ENCODE assay signal across 4 worm cellular contexts in genomic region chrV:15873762-15874161, ce11.
TF ChIP-seq lines count a peak whose summit lies in the region.

No protein-coding gene starts in this region.

TF ChIP-seq in whole organism, L2 larva, 48 proteins besides CTCF, POLR2A, EP300 and RAD21 (continues in another document):
- TF ChIP-seq elt-1 (tag; optimal IDR thresholded peaks at IDR 0.05; lab: Kevin White, UChicago): no peak
- TF ChIP-seq nhr-25 (tag; optimal IDR thresholded peaks at IDR 0.05; lab: Kevin White, UChicago): no peak
- no peak for TF ChIP-seq sem-4 (tag; optimal IDR thresholded peaks at IDR 0.05; lab: Kevin White, UChicago)
- TF ChIP-seq alr-1 (tag; optimal IDR thresholded peaks at IDR 0.05; lab: Kevin White, UChicago): no peak
- no peak for TF ChIP-seq skn-1 (tag; optimal IDR thresholded peaks at IDR 0.05; lab: Kevin White, UChicago)
- peak; percentile 39 for TF ChIP-seq sma-3 (GFP tag; optimal IDR thresholded peaks at IDR 0.05; lab: Kevin White, UChicago)
- no peak for TF ChIP-seq ztf-11 (tag; optimal IDR thresholded peaks at IDR 0.05; lab: Kevin White, UChicago)
- no peak for TF ChIP-seq mdl-1 (tag; optimal IDR thresholded peaks at IDR 0.05; lab: Kevin White, UChicago)
- peak; percentile 83 for TF ChIP-seq nhr-129 (tag; optimal IDR thresholded peaks at IDR 0.05; lab: Kevin White, UChicago)
- peak; percentile 37 for TF ChIP-seq egl-27 (tag; optimal IDR thresholded peaks at IDR 0.05; lab: Kevin White, UChicago)
- no peak for TF ChIP-seq ztf-4 (tag; optimal IDR thresholded peaks at IDR 0.05; lab: Kevin White, UChicago)
- TF ChIP-seq snpc-4 (tag; optimal IDR thresholded peaks at IDR 0.05; lab: Kevin White, UChicago): peak; percentile 66
- no peak for TF ChIP-seq ZK546.5 (tag; optimal IDR thresholded peaks at IDR 0.05; lab: Kevin White, UChicago)
- no peak for TF ChIP-seq ztf-1 (GFP tag; conservative IDR thresholded peaks at IDR 0.05; lab: Robert Waterston, UW)
- no peak for TF ChIP-seq unc-39 (tag; optimal IDR thresholded peaks at IDR 0.05; lab: Kevin White, UChicago)
- TF ChIP-seq C34F6.9 (tag; optimal IDR thresholded peaks at IDR 0.05; lab: Kevin White, UChicago): peak; percentile 46
- no peak for TF ChIP-seq nhr-10 (tag; optimal IDR thresholded peaks at IDR 0.05; lab: Kevin White, UChicago)
- TF ChIP-seq ama-1 (optimal IDR thresholded peaks at IDR 0.05; lab: Kevin White, UChicago): no peak
- no peak for TF ChIP-seq unc-62 (GFP tag; optimal IDR thresholded peaks at IDR 0.05; lab: Kevin White, UChicago)
- TF ChIP-seq fos-1 (tag; optimal IDR thresholded peaks at IDR 0.05; lab: Kevin White, UChicago): peak; percentile 65
- TF ChIP-seq nhr-12 (tag; optimal IDR thresholded peaks at IDR 0.05; lab: Kevin White, UChicago): no peak
- no peak for TF ChIP-seq peb-1 (tag; optimal IDR thresholded peaks at IDR 0.05; lab: Kevin White, UChicago)
- TF ChIP-seq gmeb-1 (tag; optimal IDR thresholded peaks at IDR 0.05; lab: Kevin White, UChicago): peak; percentile 68
- no peak for TF ChIP-seq aly-2 (tag; optimal IDR thresholded peaks at IDR 0.05; lab: Kevin White, UChicago)

TF ChIP-seq in whole organism, L4 larva, 104 proteins besides CTCF, POLR2A, EP300 and RAD21 (continues in another document):
- peak; percentile 96 for TF ChIP-seq D1046.2 (GFP tag; IDR thresholded peaks at IDR 0.05; lab: Robert Waterston, UW)
- peak; percentile 78 for TF ChIP-seq jun-1 (tag; optimal IDR thresholded peaks at IDR 0.05; lab: Kevin White, UChicago)
- peak; percentile 26 for TF ChIP-seq ces-1 (GFP tag; optimal IDR thresholded peaks at IDR 0.05; lab: Kevin White, UChicago)
- TF ChIP-seq lin-38 (GFP tag; IDR thresholded peaks at IDR 0.05; lab: Robert Waterston, UW): peak; percentile 90
- TF ChIP-seq ceh-32 (tag; optimal IDR thresholded peaks at IDR 0.05; lab: Kevin White, UChicago; ENCODE audit: poor library complexity): peak; percentile 72
- peak; percentile 91 for TF ChIP-seq Y48G9A.11 (GFP tag; IDR thresholded peaks at IDR 0.05; lab: Robert Waterston, UW)
- TF ChIP-seq nhr-25 (tag; optimal IDR thresholded peaks at IDR 0.05; lab: Kevin White, UChicago; ENCODE audit: borderline replicate concordance, insufficient read depth): no peak
- no peak for TF ChIP-seq daf-12 (tag; optimal IDR thresholded peaks at IDR 0.05; lab: Kevin White, UChicago)
- peak; percentile 10 for TF ChIP-seq snpc-4 (tag; optimal IDR thresholded peaks at IDR 0.05; lab: Kevin White, UChicago)
- TF ChIP-seq ceh-44 (GFP tag; IDR thresholded peaks at IDR 0.05; lab: Robert Waterston, UW): peak; percentile 97
- peak; percentile 90 for TF ChIP-seq saeg-2 (GFP tag; IDR thresholded peaks at IDR 0.05; lab: Robert Waterston, UW)
- peak; percentile 96 for TF ChIP-seq daf-19 (GFP tag; conservative IDR thresholded peaks at IDR 0.05; lab: Robert Waterston, UW)
- peak; percentile 98 for TF ChIP-seq F26F4.8 (GFP tag; conservative IDR thresholded peaks at IDR 0.05; lab: Robert Waterston, UW)
- TF ChIP-seq mdl-1 (tag; optimal IDR thresholded peaks at IDR 0.05; lab: Kevin White, UChicago): peak in 1 of 2 experiments; percentile 2
- TF ChIP-seq zip-2 (tag; optimal IDR thresholded peaks at IDR 0.05; lab: Kevin White, UChicago): peak; percentile 41
- TF ChIP-seq ceh-20 (GFP tag; IDR thresholded peaks at IDR 0.05; lab: Robert Waterston, UW): peak; percentile 69
- peak; percentile 59 for TF ChIP-seq F37D6.2 (tag; optimal IDR thresholded peaks at IDR 0.05; lab: Kevin White, UChicago)
- peak; percentile 96 for TF ChIP-seq tra-1 (GFP tag; IDR thresholded peaks at IDR 0.05; lab: Robert Waterston, UW)
- no peak for TF ChIP-seq lin-39 (tag; optimal IDR thresholded peaks at IDR 0.05; lab: Kevin White, UChicago)
- no peak for TF ChIP-seq nhr-76 (tag; optimal IDR thresholded peaks at IDR 0.05; lab: Kevin White, UChicago)
- TF ChIP-seq nhr-77 (tag; optimal IDR thresholded peaks at IDR 0.05; lab: Kevin White, UChicago): peak; percentile 79
- TF ChIP-seq madf-5 (GFP tag; IDR thresholded peaks at IDR 0.05; lab: Robert Waterston, UW): peak; percentile 97 to 99
- TF ChIP-seq unc-130 (GFP tag; optimal IDR thresholded peaks at IDR 0.05; lab: Kevin White, UChicago): peak; percentile 84
- TF ChIP-seq zag-1 (tag; optimal IDR thresholded peaks at IDR 0.05; lab: Kevin White, UChicago): no peak

TF ChIP-seq in whole organism, late embryonic, 69 proteins besides CTCF, POLR2A, EP300 and RAD21 (continues in another document):
- TF ChIP-seq hlh-13 (GFP tag; optimal IDR thresholded peaks at IDR 0.05; lab: Kevin White, UChicago) (peak; percentile 99), gmeb-2 (tag; optimal IDR thresholded peaks at IDR 0.05; lab: Kevin White, UChicago) (peak; percentile 99), ceh-19 (GFP tag; optimal IDR thresholded peaks at IDR 0.05; lab: Kevin White, UChicago) (peak; percentile 99), pros-1 (tag; optimal IDR thresholded peaks at IDR 0.05; lab: Kevin White, UChicago) (peak; percentile 56), pat-9 (tag; optimal IDR thresholded peaks at IDR 0.05; lab: Kevin White, UChicago) (peak; percentile 100), ceh-31 (tag; optimal IDR thresholded peaks at IDR 0.05; lab: Kevin White, UChicago) (peak; percentile 93), K09A11.1 (tag; optimal IDR thresholded peaks at IDR 0.05; lab: Kevin White, UChicago; ENCODE audit: insufficient read depth) (peak; percentile 93), hlh-8 (tag; optimal IDR thresholded peaks at IDR 0.05; lab: Kevin White, UChicago) (peak; percentile 96), ceh-2 (tag; optimal IDR thresholded peaks at IDR 0.05; lab: Kevin White, UChicago) (peak; percentile 98), elt-2 (tag; optimal IDR thresholded peaks at IDR 0.05; lab: Kevin White, UChicago) (peak; percentile 99), ztf-16 (tag; optimal IDR thresholded peaks at IDR 0.05; lab: Kevin White, UChicago) (peak; percentile 99), ref-2 (tag; optimal IDR thresholded peaks at IDR 0.05; lab: Kevin White, UChicago) (peak; percentile 99), odd-2 (tag; optimal IDR thresholded peaks at IDR 0.05; lab: Kevin White, UChicago) (peak; percentile 91), sdc-2 (tag; optimal IDR thresholded peaks at IDR 0.05; lab: Kevin White, UChicago) (peak; percentile 93), unc-3 (GFP tag; conservative IDR thresholded peaks at IDR 0.05; lab: Robert Waterston, UW) (peak; percentile 99), unc-3 (tag; optimal IDR thresholded peaks at IDR 0.05; lab: Kevin White, UChicago) (peak; percentile 99), F13H6.1 (tag; optimal IDR thresholded peaks at IDR 0.05; lab: Kevin White, UChicago) (peak; percentile 98), unc-55 (GFP tag; optimal IDR thresholded peaks at IDR 0.05; lab: Kevin White, UChicago) (no peak), ceh-45 (GFP tag; IDR thresholded peaks at IDR 0.05; lab: Robert Waterston, UW) (peak; percentile 99), hlh-15 (tag; optimal IDR thresholded peaks at IDR 0.05; lab: Kevin White, UChicago) (peak; percentile 98), fkh-6 (tag; optimal IDR thresholded peaks at IDR 0.05; lab: Kevin White, UChicago) (peak; percentile 97), K02D7.2 (tag; optimal IDR thresholded peaks at IDR 0.05; lab: Kevin White, UChicago) (peak; percentile 99), syd-9 (tag; optimal IDR thresholded peaks at IDR 0.05; lab: Kevin White, UChicago) (peak; percentile 99), dve-1 (tag; optimal IDR thresholded peaks at IDR 0.05; lab: Kevin White, UChicago) (peak; percentile 96), pqm-1 (tag; optimal IDR thresholded peaks at IDR 0.05; lab: Kevin White, UChicago) (peak; percentile 99), ceh-34 (tag; optimal IDR thresholded peaks at IDR 0.05; lab: Kevin White, UChicago) (peak; percentile 99)

TF ChIP-seq in whole organism, mixed stage, embryonic, 35 proteins besides CTCF, POLR2A, EP300 and RAD21 (continues in another document):
- peak; percentile 73 for TF ChIP-seq pha-4 (tag; optimal IDR thresholded peaks at IDR 0.05; lab: Kevin White, UChicago)
- TF ChIP-seq blmp-1 (tag; optimal IDR thresholded peaks at IDR 0.05; lab: Kevin White, UChicago): no peak
- peak; percentile 100 for TF ChIP-seq drap-1 (GFP tag; optimal IDR thresholded peaks at IDR 0.05; lab: Kevin White, UChicago)
- peak; percentile 98 for TF ChIP-seq bed-3 (GFP tag; optimal IDR thresholded peaks at IDR 0.05; lab: Kevin White, UChicago)
- TF ChIP-seq ham-2 (GFP tag; optimal IDR thresholded peaks at IDR 0.05; lab: Kevin White, UChicago): peak; percentile 99
- TF ChIP-seq lin-32 (GFP tag; optimal IDR thresholded peaks at IDR 0.05; lab: Kevin White, UChicago): peak; percentile 99
- peak; percentile 82 for TF ChIP-seq ztf-11 (tag; optimal IDR thresholded peaks at IDR 0.05; lab: Kevin White, UChicago)
- TF ChIP-seq hlh-1 (tag; optimal IDR thresholded peaks at IDR 0.05; lab: Kevin White, UChicago): peak; percentile 24
- no peak for TF ChIP-seq snpc-4 (tag; optimal IDR thresholded peaks at IDR 0.05; lab: Kevin White, UChicago)
- TF ChIP-seq unc-39 (tag; optimal IDR thresholded peaks at IDR 0.05; lab: Kevin White, UChicago): peak; percentile 84
- peak; percentile 3 for TF ChIP-seq zip-8 (tag; optimal IDR thresholded peaks at IDR 0.05; lab: Kevin White, UChicago)
- TF ChIP-seq M03D4.4 (tag; optimal IDR thresholded peaks at IDR 0.05; lab: Kevin White, UChicago): peak; percentile 99
- TF ChIP-seq elt-1 (tag; optimal IDR thresholded peaks at IDR 0.05; lab: Kevin White, UChicago; ENCODE audit: borderline replicate concordance, insufficient read depth): peak; percentile 44
- TF ChIP-seq mep-1 (tag; optimal IDR thresholded peaks at IDR 0.05; lab: Kevin White, UChicago): peak; percentile 71
- peak; percentile 100 for TF ChIP-seq mls-2 (tag; optimal IDR thresholded peaks at IDR 0.05; lab: Kevin White, UChicago)
- TF ChIP-seq nhr-28 (tag; optimal IDR thresholded peaks at IDR 0.05; lab: Kevin White, UChicago): peak; percentile 92
- peak; percentile 100 for TF ChIP-seq ceh-83 (GFP tag; optimal IDR thresholded peaks at IDR 0.05; lab: Kevin White, UChicago)
- no peak for TF ChIP-seq elt-3 (tag; optimal IDR thresholded peaks at IDR 0.05; lab: Kevin White, UChicago)
- no peak for TF ChIP-seq ces-1 (GFP tag; optimal IDR thresholded peaks at IDR 0.05; lab: Kevin White, UChicago)
- peak; percentile 99 for TF ChIP-seq cnd-1 (tag; optimal IDR thresholded peaks at IDR 0.05; lab: Kevin White, UChicago)
- TF ChIP-seq unc-62 (GFP tag; optimal IDR thresholded peaks at IDR 0.05; lab: Kevin White, UChicago): peak; percentile 85
- peak; percentile 97 for TF ChIP-seq sem-2 (GFP tag; optimal IDR thresholded peaks at IDR 0.05; lab: Kevin White, UChicago)
- peak; percentile 18 for TF ChIP-seq ceh-39 (tag; optimal IDR thresholded peaks at IDR 0.05; lab: Kevin White, UChicago)
- peak; percentile 99 for TF ChIP-seq unc-120 (tag; optimal IDR thresholded peaks at IDR 0.05; lab: Kevin White, UChicago; ENCODE audit: poor library complexity, severe bottlenecking)
- peak; percentile 71 for TF ChIP-seq nhr-12 (tag; optimal IDR thresholded peaks at IDR 0.05; lab: Kevin White, UChicago)
- TF ChIP-seq nhr-76 (tag; optimal IDR thresholded peaks at IDR 0.05; lab: Kevin White, UChicago): peak; percentile 68
- TF ChIP-seq lin-13 (tag; optimal IDR thresholded peaks at IDR 0.05; lab: Kevin White, UChicago): peak; percentile 85
- no peak for TF ChIP-seq nhr-2 (tag; optimal IDR thresholded peaks at IDR 0.05; lab: Kevin White, UChicago)
